Worm (Caenorhabditis elegans): ENCODE data around the gene dgtr-1.

dgtr-1 gene

ce11 chrV:6538323-6538722, 41.4 kb downstream of the dgtr-1 start:
- TF ChIP-seq him-1 (tag; optimal IDR thresholded peaks at IDR 0.05) (no peak), W03F9.2 (tag; optimal IDR thresholded peaks at IDR 0.05) (no peak)

- TF ChIP-seq him-1 (tag; optimal IDR thresholded peaks at IDR 0.05) (no peak), W03F9.2 (tag; optimal IDR thresholded peaks at IDR 0.05) (no peak), dao-5 (tag; optimal IDR thresholded peaks at IDR 0.05) (no peak)
Observed at ce11 chrV:6541875-6542274, 45.0 kb downstream of the dgtr-1 start.

- TF ChIP-seq W03F9.2 (tag; optimal IDR thresholded peaks at IDR 0.05) (no peak), dao-5 (tag; optimal IDR thresholded peaks at IDR 0.05) (no peak), him-1 (tag; optimal IDR thresholded peaks at IDR 0.05) (no peak)
Observed at ce11 chrV:6544999-6545398, 48.1 kb downstream of the dgtr-1 start.

- TF ChIP-seq him-1 (tag; optimal IDR thresholded peaks at IDR 0.05) (no peak), W03F9.2 (tag; optimal IDR thresholded peaks at IDR 0.05) (no peak), dao-5 (tag; optimal IDR thresholded peaks at IDR 0.05) (no peak)
Observed at ce11 chrV:6546450-6547171, 49.7 kb downstream of the dgtr-1 start, which contains the start of gene dre-1. TSS of gene dre-1 (minus strand) at chrV:6546500.
